Worm (Caenorhabditis elegans): ENCODE measurements around the gene best-18.
A peak's percentile ranks its signal among the peaks of the same experiment; 100 is the strongest.

best-18 gene

ce11 chrIII:10240073-10240472 lies 27.9 kb downstream of the best-18 start:
- no peak for TF ChIP-seq fkh-8 (tag; optimal IDR thresholded peaks at IDR 0.05)
- TF ChIP-seq fkh-10 (GFP tag; optimal IDR thresholded peaks at IDR 0.05), result no peak
- TF ChIP-seq elt-2 (tag; optimal IDR thresholded peaks at IDR 0.05), result no peak
- TF ChIP-seq nhr-237 (tag; optimal IDR thresholded peaks at IDR 0.05), result no peak
- no peak for TF ChIP-seq fos-1 (tag; optimal IDR thresholded peaks at IDR 0.05)
- no peak for TF ChIP-seq mab-9 (GFP tag; IDR thresholded peaks at IDR 0.05)
- TF ChIP-seq efl-1 (optimal IDR thresholded peaks at IDR 0.05), result no peak
- TF ChIP-seq efl-1 (GFP tag; optimal IDR thresholded peaks at IDR 0.05 in 1 of 2), result no peak
- no peak for TF ChIP-seq grh-1 (GFP tag; IDR thresholded peaks at IDR 0.05)
- TF ChIP-seq tlp-1 (tag; optimal IDR thresholded peaks at IDR 0.05), result no peak
- no peak for TF ChIP-seq nhr-28 (tag; optimal IDR thresholded peaks at IDR 0.05)
- TF ChIP-seq ceh-8 (GFP tag; optimal IDR thresholded peaks at IDR 0.05), result no peak
- no peak for TF ChIP-seq dpl-1 (GFP tag; optimal IDR thresholded peaks at IDR 0.05)
- no peak for TF ChIP-seq fkh-4 (tag; optimal IDR thresholded peaks at IDR 0.05; ENCODE audit: borderline replicate concordance)
- TF ChIP-seq nhr-47 (tag; optimal IDR thresholded peaks at IDR 0.05), result no peak
- no peak for TF ChIP-seq ets-5 (GFP tag; IDR thresholded peaks at IDR 0.05)
- TF ChIP-seq blmp-1 (tag; optimal IDR thresholded peaks at IDR 0.05), result no peak

ce11 chrIII:10241332-10241829 lies 29.2 kb downstream of the best-18 start:
- TF ChIP-seq F16B12.6 (tag; optimal IDR thresholded peaks at IDR 0.05) (no peak), nhr-19 (GFP tag; conservative IDR thresholded peaks at IDR 0.05) (peak; percentile 49), blmp-1 (tag; optimal IDR thresholded peaks at IDR 0.05) (peak; percentile 22), nhr-71 (tag; optimal IDR thresholded peaks at IDR 0.05) (peak; percentile 24), ceh-8 (GFP tag; optimal IDR thresholded peaks at IDR 0.05) (peak; percentile 95), ces-1 (GFP tag; optimal IDR thresholded peaks at IDR 0.05) (no peak), grh-1 (GFP tag; IDR thresholded peaks at IDR 0.05) (0 out of 2 replicates have a peak, but pooled peaks have one; percentile 16), nhr-85 (tag) (peak; percentile 86), elt-3 (tag; optimal IDR thresholded peaks at IDR 0.05) (peak in 1 of 6 experiments; percentile 77), lin-14 (GFP tag; optimal IDR thresholded peaks at IDR 0.05) (peak; percentile 42)

- TF ChIP-seq ama-1 (optimal IDR thresholded peaks at IDR 0.05), result no peak
- TF ChIP-seq nhr-85 (tag), result peak; percentile 56
Observed at ce11 chrIII:10244013-10244412, 31.8 kb downstream of the best-18 start.

- TF ChIP-seq sup-37 (GFP tag; optimal IDR thresholded peaks at IDR 0.05) (no peak), lir-3 (tag; optimal IDR thresholded peaks at IDR 0.05; ENCODE audit: poor library complexity) (no peak), dpl-1 (GFP tag; optimal IDR thresholded peaks at IDR 0.05) (peak; percentile 73 to 89 (median 87)), nhr-90 (tag; optimal IDR thresholded peaks at IDR 0.05; ENCODE audit: poor library complexity) (peak; percentile 16), egl-27 (tag; optimal IDR thresholded peaks at IDR 0.05) (no peak), swsn-7 (tag; optimal IDR thresholded peaks at IDR 0.05) (peak; percentile 31), tlp-1 (tag; optimal IDR thresholded peaks at IDR 0.05) (no peak), mep-1 (tag; optimal IDR thresholded peaks at IDR 0.05) (peak; percentile 16), C16A3.4 (tag; optimal IDR thresholded peaks at IDR 0.05) (peak; percentile 52), fos-1 (tag; optimal IDR thresholded peaks at IDR 0.05) (no peak), nhr-77 (tag; optimal IDR thresholded peaks at IDR 0.05) (peak; percentile 12), isw-1 (GFP tag; IDR thresholded peaks at IDR 0.05) (peak; percentile 16; the same call in 1 of the 2 replicates), lin-14 (GFP tag; optimal IDR thresholded peaks at IDR 0.05) (peak; percentile 66), fkh-8 (tag; optimal IDR thresholded peaks at IDR 0.05) (peak; percentile 40), snpc-4 (tag; optimal IDR thresholded peaks at IDR 0.05) (peak; percentile 22), lsy-2 (tag; optimal IDR thresholded peaks at IDR 0.05) (peak; percentile 20 to 75), ceh-82 (tag; optimal IDR thresholded peaks at IDR 0.05) (peak in 2 of 3 experiments; percentile 25 to 46), lin-35 (GFP tag; optimal IDR thresholded peaks at IDR 0.05) (peak; percentile 86 to 93), dsc-1 (tag; optimal IDR thresholded peaks at IDR 0.05) (peak; percentile 40), nhr-20 (tag; optimal IDR thresholded peaks at IDR 0.05) (peak; percentile 5), nhr-47 (tag; optimal IDR thresholded peaks at IDR 0.05) (peak; percentile 57), xbp-1 (tag; optimal IDR thresholded peaks at IDR 0.05) (peak; percentile 40), snu-23 (GFP tag; optimal IDR thresholded peaks at IDR 0.05) (peak; percentile 32), lin-15B (tag; optimal IDR thresholded peaks at IDR 0.05) (peak; percentile 34), tbx-2 (tag; optimal IDR thresholded peaks at IDR 0.05) (peak; percentile 54), ets-5 (GFP tag; IDR thresholded peaks at IDR 0.05) (no peak), rnt-1 (tag; optimal IDR thresholded peaks at IDR 0.05) (peak; percentile 48), efl-1 (optimal IDR thresholded peaks at IDR 0.05) (peak; percentile 76 to 90), efl-1 (GFP tag; optimal IDR thresholded peaks at IDR 0.05 in 1 of 2) (peak; percentile 87 to 99)
Observed at ce11 chrIII:10248441-10249137, 36.4 kb downstream of the best-18 start, which contains the start of the genes div-1 and cor-1. Gene div-1 (minus strand): TSS chrIII:10248559. Gene cor-1 (plus strand): TSS chrIII:10249111.

All from whole organism, L1 larva.